Worm (Caenorhabditis elegans) whole organism, L4 larva: Measurements from ENCODE around the gene T25B9.4.

ENCODE experiments used
- F10B5.3 ChIP-seq: sonication (generic microtip); optimal IDR thresholded peaks from 2 replicates; lab custom pipeline; 2016; ENCODE audit warnings: mild to moderate bottlenecking, missing genetic modification characterization, missing compliant biosample characterization
- F26F4.8 ChIP-seq: fragments of 200-800 bp; sonication (Bioruptor generic); conservative IDR thresholded peaks from 2 replicates; pipeline ENCODE4 v1.3.6; 2022; ENCODE audit warnings: missing genetic modification characterization, missing compliant biosample characterization
- F44E2.7 ChIP-seq: fragments of 200-800 bp; sonication (Bioruptor generic); IDR thresholded peaks from 2 replicates; pipeline ENCODE4 v2.1.2; 2022; ENCODE audit warnings: missing genetic modification characterization, missing compliant biosample characterization
- T20F7.1 ChIP-seq: fragments of 200-800 bp; sonication (Bioruptor generic); optimal IDR thresholded peaks from 2 replicates; lab custom pipeline; 2018; ENCODE audit warnings: mild to moderate bottlenecking, missing genetic modification characterization, missing compliant biosample characterization
- T26A8.4 ChIP-seq: fragments of 200-800 bp; sonication (Bioruptor generic); IDR thresholded peaks from 2 replicates; pipeline ENCODE4 v1.3.6; 2022; ENCODE audit warnings: missing genetic modification characterization, missing compliant biosample characterization
- Y48G9A.11 ChIP-seq: fragments of 200-800 bp; sonication (Bioruptor generic); IDR thresholded peaks from 2 replicates; pipeline ENCODE4 v1.3.6; 2022; ENCODE audit warnings: missing genetic modification reagents, missing genetic modification characterization, missing compliant biosample characterization
- Y75B8A.6 ChIP-seq: fragments of 200-800 bp; sonication (Bioruptor generic); IDR thresholded peaks from 2 replicates; pipeline ENCODE4 v1.3.6; 2022; ENCODE audit warnings: missing genetic modification reagents, missing genetic modification characterization, missing compliant biosample characterization
- ZK337.2 ChIP-seq: fragments of 200-800 bp; sonication (Bioruptor generic); IDR thresholded peaks from 2 replicates; pipeline ENCODE4 v1.3.6; 2022; ENCODE audit warnings: missing genetic modification reagents, missing genetic modification characterization, missing compliant biosample characterization
- ceh-28 ChIP-seq: fragments of 150-350 bp; optimal IDR thresholded peaks from 2 replicates; lab custom pipeline; 2014; ENCODE audit warnings: missing biosample characterization, missing genetic modification reagents, missing genetic modification characterization
- ceh-32 ChIP-seq: sonication (generic microtip); optimal IDR thresholded peaks from 2 replicates; lab custom pipeline; 2016; ENCODE audit warnings: mild to moderate bottlenecking, missing genetic modification characterization, missing compliant biosample characterization; ENCODE audit not compliant: poor library complexity
- cey-2 ChIP-seq: sonication (generic microtip); optimal IDR thresholded peaks from 3 replicates; lab custom pipeline; 2017; ENCODE audit warnings: missing genetic modification characterization, mild to moderate bottlenecking, missing compliant biosample characterization, antibody characterized with exemption, borderline replicate concordance; ENCODE audit not compliant: insufficient read depth
- ctbp-1 ChIP-seq: fragments of 200-800 bp; sonication (Bioruptor generic); IDR thresholded peaks from 2 replicates; pipeline ENCODE4 v1.3.6; 2022; ENCODE audit warnings: missing genetic modification reagents, missing genetic modification characterization, missing compliant biosample characterization
- daf-12 ChIP-seq: fragments of 150-350 bp; optimal IDR thresholded peaks from 2 replicates; lab custom pipeline; 2014; ENCODE audit warnings: missing biosample characterization, missing genetic modification reagents, missing genetic modification characterization
- daf-16 ChIP-seq, 3 experiments: sonication (generic microtip); optimal IDR thresholded peaks; 2 replicates each; lab custom pipeline; 2016 to 2017; ENCODE audit warnings: missing genetic modification characterization in 3 of 3, missing genetic modification reagents in 3 of 3, mild to moderate bottlenecking in 2 of 3, missing compliant biosample characterization in 2 of 3, missing biosample characterization in 1 of 3, moderate library complexity in 1 of 3
- daf-19 ChIP-seq: fragments of 200-800 bp; sonication (Bioruptor generic); conservative IDR thresholded peaks from 2 replicates; pipeline ENCODE4 v1.3.6; 2022; ENCODE audit warnings: missing genetic modification characterization, missing compliant biosample characterization
- daf-8 ChIP-seq: fragments of 200-800 bp; sonication (Bioruptor generic); IDR thresholded peaks from 2 replicates; pipeline ENCODE4 v1.3.6; 2022; ENCODE audit warnings: missing genetic modification characterization, missing compliant biosample characterization
- dmd-6 ChIP-seq: fragments of 200-800 bp; sonication (Bioruptor generic); IDR thresholded peaks from 2 replicates; pipeline ENCODE4 v1.3.6; 2022; ENCODE audit warnings: missing genetic modification reagents, missing genetic modification characterization, missing compliant biosample characterization
- dmd-8 ChIP-seq: fragments of 200-800 bp; sonication (Bioruptor generic); IDR thresholded peaks from 2 replicates; pipeline ENCODE4 v1.3.6; 2022; ENCODE audit warnings: missing genetic modification characterization, missing compliant biosample characterization
- dmd-9 ChIP-seq: fragments of 200-800 bp; sonication (Bioruptor generic); IDR thresholded peaks from 2 replicates; pipeline ENCODE4 v1.3.6; 2022; ENCODE audit warnings: missing genetic modification reagents, missing genetic modification characterization, missing compliant biosample characterization
- dpl-1 ChIP-seq: fragments of 150-350 bp; optimal IDR thresholded peaks from 2 replicates; lab custom pipeline; 2014; ENCODE audit warnings: missing biosample characterization, missing genetic modification reagents, missing genetic modification characterization
- egl-27 ChIP-seq: sonication (generic microtip); optimal IDR thresholded peaks from 3 replicates; lab custom pipeline; 2017; ENCODE audit warnings: missing biosample characterization, missing genetic modification reagents, missing genetic modification characterization
- fkh-10 ChIP-seq: fragments of 150-350 bp; optimal IDR thresholded peaks from 2 replicates; lab custom pipeline; 2014; ENCODE audit warnings: missing biosample characterization, missing genetic modification reagents, missing genetic modification characterization
- gei-8 ChIP-seq: fragments of 200-800 bp; sonication (Bioruptor generic); optimal IDR thresholded peaks from 2 replicates; lab custom pipeline; 2018; ENCODE audit warnings: mild to moderate bottlenecking, missing genetic modification characterization, missing compliant biosample characterization
- hif-1 ChIP-seq, 2 experiments: sonication (generic microtip); optimal IDR thresholded peaks; 2 replicates each; lab custom pipeline; 2016 to 2017; ENCODE audit warnings: missing compliant biosample characterization in 2 of 2, missing genetic modification characterization in 2 of 2, missing genetic modification reagents in 2 of 2, missing genotype in 2 of 2, mild to moderate bottlenecking in 1 of 2
- hmg-1.1 ChIP-seq: fragments of 200-800 bp; sonication (Bioruptor generic); IDR thresholded peaks from 2 replicates; pipeline ENCODE4 v1.3.6; 2022; ENCODE audit warnings: missing genetic modification reagents, missing genetic modification characterization, missing compliant biosample characterization
- lin-13 ChIP-seq: fragments of 150-350 bp; optimal IDR thresholded peaks from 2 replicates; lab custom pipeline; 2014; ENCODE audit warnings: missing biosample characterization, missing genetic modification reagents, missing genetic modification characterization
- lin-29 ChIP-seq: fragments of 200-800 bp; sonication (Bioruptor generic); IDR thresholded peaks from 2 replicates; pipeline ENCODE4 v1.3.6; 2022; ENCODE audit warnings: missing genetic modification reagents, missing genetic modification characterization, missing compliant biosample characterization
- lin-38 ChIP-seq: fragments of 200-800 bp; sonication (Bioruptor generic); IDR thresholded peaks from 2 replicates; pipeline ENCODE4 v1.3.6; 2022; ENCODE audit warnings: missing genetic modification reagents, missing genetic modification characterization, missing compliant biosample characterization
- lir-3 ChIP-seq: sonication (generic microtip); optimal IDR thresholded peaks from 2 replicates; lab custom pipeline; 2016; ENCODE audit warnings: mild to moderate bottlenecking, missing genetic modification characterization, missing compliant biosample characterization
- mep-1 ChIP-seq: fragments of 150-350 bp; sonication (generic microtip); optimal IDR thresholded peaks from 3 replicates; lab custom pipeline; 2014; ENCODE audit warnings: missing biosample characterization, missing genetic modification characterization
- mxl-2 ChIP-seq: fragments of 200-800 bp; sonication (Bioruptor generic); conservative IDR thresholded peaks from 2 replicates; pipeline ENCODE4 v1.3.6; 2022; ENCODE audit warnings: missing genetic modification reagents, missing genetic modification characterization, missing compliant biosample characterization
- nhr-102 ChIP-seq: sonication (generic microtip); optimal IDR thresholded peaks from 2 replicates; lab custom pipeline; 2016; ENCODE audit warnings: mild to moderate bottlenecking, missing genetic modification characterization, moderate library complexity, missing compliant biosample characterization
- nhr-111 ChIP-seq: fragments of 200-800 bp; sonication (Bioruptor generic); optimal IDR thresholded peaks from 2 replicates; lab custom pipeline; 2018; ENCODE audit warnings: mild to moderate bottlenecking, missing genetic modification characterization, missing compliant biosample characterization
- nhr-237 ChIP-seq: sonication (generic microtip); optimal IDR thresholded peaks from 2 replicates; lab custom pipeline; 2017; ENCODE audit warnings: missing biosample characterization, missing genetic modification characterization
- nhr-25 ChIP-seq: sonication (generic microtip); optimal IDR thresholded peaks from 2 replicates; lab custom pipeline; 2017; ENCODE audit warnings: missing genetic modification characterization, mild to moderate bottlenecking, missing compliant biosample characterization, antibody characterized with exemption, moderate library complexity, borderline replicate concordance; ENCODE audit not compliant: insufficient read depth
- nhr-41 ChIP-seq: fragments of 200-800 bp; sonication (Bioruptor generic); IDR thresholded peaks from 2 replicates; pipeline ENCODE4 v1.3.6; 2022; ENCODE audit warnings: missing genetic modification reagents, missing genetic modification characterization, missing compliant biosample characterization
- nhr-42 ChIP-seq: fragments of 200-800 bp; sonication (Bioruptor generic); IDR thresholded peaks from 2 replicates; pipeline ENCODE4 v1.3.6; 2022; ENCODE audit warnings: missing genetic modification characterization, missing compliant biosample characterization
- nhr-48 ChIP-seq: sonication (generic microtip); optimal IDR thresholded peaks from 2 replicates; lab custom pipeline; 2016; ENCODE audit warnings: mild to moderate bottlenecking, missing genetic modification characterization, missing compliant biosample characterization
- nhr-76 ChIP-seq: fragments of 150-350 bp; optimal IDR thresholded peaks from 2 replicates; lab custom pipeline; 2014; ENCODE audit warnings: missing biosample characterization, missing genetic modification characterization
- php-3 ChIP-seq: fragments of 200-800 bp; sonication (Bioruptor generic); IDR thresholded peaks from 2 replicates; pipeline ENCODE4 v1.3.6; 2022; ENCODE audit warnings: missing genetic modification reagents, missing genetic modification characterization, missing compliant biosample characterization
- pqm-1 ChIP-seq: sonication (generic microtip); optimal IDR thresholded peaks from 2 replicates; lab custom pipeline; 2017; ENCODE audit warnings: missing biosample characterization, missing genetic modification characterization
- set-16 ChIP-seq: fragments of 200-800 bp; sonication (Bioruptor generic); IDR thresholded peaks from 2 replicates; pipeline ENCODE4 v1.3.6; 2022; ENCODE audit warnings: missing genetic modification reagents, missing genetic modification characterization, missing compliant biosample characterization
- snpc-1.2 ChIP-seq: fragments of 200-800 bp; sonication (Bioruptor generic); IDR thresholded peaks from 2 replicates; pipeline ENCODE4 v1.3.6; 2022; ENCODE audit warnings: missing genetic modification reagents, missing genetic modification characterization, missing compliant biosample characterization
- spr-1 ChIP-seq: sonication (generic microtip); optimal IDR thresholded peaks from 2 replicates; lab custom pipeline; 2016; ENCODE audit warnings: mild to moderate bottlenecking, missing genetic modification characterization, missing compliant biosample characterization
- spr-3 ChIP-seq: fragments of 200-800 bp; sonication (Bioruptor generic); optimal IDR thresholded peaks from 2 replicates; lab custom pipeline; 2018; ENCODE audit warnings: mild to moderate bottlenecking, missing genetic modification characterization, missing compliant biosample characterization
- tag-97 ChIP-seq: fragments of 200-800 bp; sonication (Bioruptor generic); IDR thresholded peaks from 2 replicates; pipeline ENCODE4 v1.3.6; 2022; ENCODE audit warnings: missing genetic modification characterization, missing compliant biosample characterization
- zag-1 ChIP-seq: fragments of 150-350 bp; optimal IDR thresholded peaks from 2 replicates; lab custom pipeline; 2014; ENCODE audit warnings: missing biosample characterization, missing genetic modification characterization
- zip-11 ChIP-seq: fragments of 200-800 bp; sonication (Bioruptor generic); IDR thresholded peaks from 2 replicates; pipeline ENCODE4 v1.3.6; 2022; ENCODE audit warnings: missing genetic modification characterization, missing compliant biosample characterization
- ztf-11 ChIP-seq: fragments of 150-350 bp; optimal IDR thresholded peaks from 2 replicates; lab custom pipeline; 2014; ENCODE audit warnings: missing biosample characterization, missing genetic modification characterization

Gene T25B9.4

ce11 chrIV:10764206-10764605, 6.7 kb upstream of the T25B9.4 start, which contains the start of gene T25B9.11:
Gene T25B9.11 (plus strand): TSS chrIV:10764506.
- TF ChIP-seq ztf-11 = no peak
- no peak for TF ChIP-seq lin-29
- TF ChIP-seq egl-27 (tag; lab: Kevin White, UChicago) = no peak
- no peak for TF ChIP-seq mep-1 (tag; lab: Kevin White, UChicago)
- TF ChIP-seq set-16 (GFP tag; lab: Robert Waterston, UW) = no peak
- no peak for TF ChIP-seq ceh-32
- no peak for TF ChIP-seq nhr-41 (GFP tag; lab: Robert Waterston, UW)
- no peak for TF ChIP-seq lir-3 (tag; lab: Kevin White, UChicago)
- no peak for TF ChIP-seq nhr-25 (tag; lab: Kevin White, UChicago)
- no peak for TF ChIP-seq fkh-10 (GFP tag; lab: Kevin White, UChicago)
- no peak for TF ChIP-seq dpl-1 (GFP tag; lab: Kevin White, UChicago)
- no peak for TF ChIP-seq lin-13 (GFP tag; lab: Kevin White, UChicago)
- TF ChIP-seq F10B5.3 (tag; lab: Kevin White, UChicago) = no peak
- no peak for TF ChIP-seq spr-3 (GFP tag; lab: Kevin White, UChicago)
- no peak for TF ChIP-seq ceh-28
- TF ChIP-seq, all 104 proteins: peak for 0

ce11 chrIV:10761344-10761743, 3.8 kb upstream of the T25B9.4 start, which contains the start of gene ugt-54:
Gene ugt-54 (plus strand): TSS chrIV:10761698.
- no peak for TF ChIP-seq daf-8 (GFP tag; lab: Robert Waterston, UW)
- no peak for TF ChIP-seq hif-1 (tag; optimal IDR thresholded peaks at IDR 0.05; lab: Kevin White, UChicago)
- TF ChIP-seq spr-1 (tag; lab: Kevin White, UChicago) = no peak
- no peak for TF ChIP-seq nhr-111 (GFP tag; lab: Kevin White, UChicago)
- TF ChIP-seq daf-19 (GFP tag; lab: Robert Waterston, UW) = no peak
- peak; percentile 57 for TF ChIP-seq nhr-48 (tag; lab: Kevin White, UChicago)
- TF ChIP-seq cey-2 (tag; lab: Kevin White, UChicago) = no peak
- no peak for TF ChIP-seq nhr-76 (tag; lab: Kevin White, UChicago)
- TF ChIP-seq F44E2.7 (GFP tag; lab: Robert Waterston, UW) = no peak
- peak; percentile 43 for TF ChIP-seq nhr-102 (tag; lab: Kevin White, UChicago)
- TF ChIP-seq snpc-1.2 (GFP tag; lab: Robert Waterston, UW) = no peak
- TF ChIP-seq gei-8 (GFP tag; lab: Kevin White, UChicago) = no peak
- no peak for TF ChIP-seq zip-11
- TF ChIP-seq nhr-42 = no peak
- TF ChIP-seq php-3 (GFP tag; lab: Robert Waterston, UW) = peak; percentile 63; the same call in 1 of the 2 replicates
- no peak for TF ChIP-seq nhr-237
- TF ChIP-seq Y48G9A.11 (GFP tag; lab: Robert Waterston, UW) = no peak
- no peak for TF ChIP-seq F10B5.3 (tag; lab: Kevin White, UChicago)
- TF ChIP-seq daf-12 (tag; lab: Kevin White, UChicago) = no peak
- peak; percentile 84 for TF ChIP-seq dmd-6 (GFP tag; lab: Robert Waterston, UW)
- no peak for TF ChIP-seq lin-38 (GFP tag; lab: Robert Waterston, UW)
- TF ChIP-seq dmd-9 (GFP tag; lab: Robert Waterston, UW) = no peak
- no peak for TF ChIP-seq tag-97 (GFP tag; lab: Robert Waterston, UW)
- TF ChIP-seq F26F4.8 (GFP tag; lab: Robert Waterston, UW) = no peak
- no peak for TF ChIP-seq zag-1 (tag; lab: Kevin White, UChicago)
- peak in 1 of 2 experiments; percentile 25 for TF ChIP-seq daf-16 (GFP tag; optimal IDR thresholded peaks at IDR 0.05; lab: Kevin White, UChicago)
- TF ChIP-seq daf-16 (tag; optimal IDR thresholded peaks at IDR 0.05; lab: Kevin White, UChicago) = peak; percentile 93
- TF ChIP-seq fkh-10 (GFP tag; lab: Kevin White, UChicago) = no peak
- no peak for TF ChIP-seq ctbp-1 (GFP tag; lab: Robert Waterston, UW)
- no peak for TF ChIP-seq Y75B8A.6
- TF ChIP-seq lir-3 (tag; lab: Kevin White, UChicago) = no peak
- no peak for TF ChIP-seq ceh-32
- TF ChIP-seq dmd-8 (GFP tag; lab: Robert Waterston, UW) = no peak
- no peak for TF ChIP-seq mxl-2 (GFP tag; lab: Robert Waterston, UW)
- TF ChIP-seq mep-1 (tag; lab: Kevin White, UChicago) = no peak
- no peak for TF ChIP-seq ZK337.2 (GFP tag; lab: Robert Waterston, UW)
- TF ChIP-seq T26A8.4 (GFP tag; lab: Robert Waterston, UW) = no peak
- TF ChIP-seq hmg-1.1 (GFP tag; lab: Robert Waterston, UW) = no peak
- TF ChIP-seq pqm-1 (tag; lab: Kevin White, UChicago) = peak; percentile 31
- TF ChIP-seq T20F7.1 (GFP tag; lab: Kevin White, UChicago) = no peak
